Fruit fly (Drosophila melanogaster) Kc167 (cell line): Measurements from ENCODE around the gene CG5561.

Experiments used
- h ChIP-seq: fragments of >200 bp; optimal IDR thresholded peaks from 3 replicates; lab custom pipeline; 2018; ENCODE audit warnings: missing external identifiers
- ttk ChIP-seq: sonication (Bioruptor generic); optimal IDR thresholded peaks from 2 replicates; lab custom pipeline; 2017; ENCODE audit warnings: missing external identifiers

dm6 chr2L:1312321-1312720 lies 41.6 kb downstream of the CG5561 start:
- TF ChIP-seq ttk (lab: Kevin White, UChicago): no peak
- no peak for TF ChIP-seq h (lab: Kevin White, UChicago)
